Fruit fly (Drosophila melanogaster) Kc167 (cell line): ENCODE results near the gene strat.

Source experiments
- Myc ChIP-seq: fragments of >200 bp; optimal IDR thresholded peaks from 2 replicates; lab custom pipeline; 2017; ENCODE audit warnings: missing external identifiers
- Sin3A ChIP-seq: fragments of >200 bp; optimal IDR thresholded peaks from 2 replicates; lab custom pipeline; 2018; ENCODE audit warnings: missing external identifiers
- h ChIP-seq: fragments of >200 bp; optimal IDR thresholded peaks from 3 replicates; lab custom pipeline; 2018; ENCODE audit warnings: missing external identifiers
- insv ChIP-seq: fragments of >200 bp; optimal IDR thresholded peaks from 3 replicates; lab custom pipeline; 2018; ENCODE audit warnings: missing external identifiers
- psq ChIP-seq: fragments of >200 bp; optimal IDR thresholded peaks from 2 replicates; lab custom pipeline; 2017; ENCODE audit warnings: missing external identifiers
- ttk ChIP-seq: sonication (Bioruptor generic); optimal IDR thresholded peaks from 2 replicates; lab custom pipeline; 2017; ENCODE audit warnings: missing external identifiers

DNA sequence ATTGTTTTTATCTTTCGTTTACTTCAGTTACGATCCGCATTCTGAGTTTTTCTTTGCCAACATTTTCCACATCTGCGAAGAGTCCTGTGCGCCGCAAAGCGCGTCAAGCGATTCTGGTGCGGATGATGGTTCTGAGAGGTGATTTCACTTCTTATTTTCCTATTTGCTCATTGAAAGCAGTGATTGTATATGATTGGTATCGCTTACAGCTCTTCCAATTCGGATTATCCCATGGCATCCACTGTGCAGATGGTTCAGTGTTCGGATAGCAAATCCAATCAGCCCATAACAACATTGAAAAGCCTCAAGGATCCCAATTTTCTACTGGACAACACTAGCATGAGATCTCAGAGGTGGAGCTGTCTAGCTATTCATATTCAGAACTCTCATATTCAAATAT lies 15.5 kb upstream of the strat start:
- no peak for TF ChIP-seq ttk (lab: Kevin White, UChicago)
- no peak for TF ChIP-seq insv
- TF ChIP-seq h, result no peak
- no peak for TF ChIP-seq psq (lab: Kevin White, UChicago)
- no peak for TF ChIP-seq Sin3A (lab: Kevin White, UChicago)
- TF ChIP-seq Myc (lab: Kevin White, UChicago), result no peak
